Worm (Caenorhabditis elegans) whole organism, early embryonic: ENCODE results near the gene rab-3.

ENCODE experiments used
- B0310.2 ChIP-seq: sonication (generic microtip); optimal IDR thresholded peaks from 2 replicates; lab custom pipeline; 2016; ENCODE audit warnings: mild to moderate bottlenecking, missing genetic modification characterization, missing compliant biosample characterization
- F13C5.2 ChIP-seq: sonication (generic microtip); optimal IDR thresholded peaks from 2 replicates; lab custom pipeline; 2017; ENCODE audit warnings: mild to moderate bottlenecking, missing genetic modification characterization, inconsistent platforms, missing compliant biosample characterization
- aly-1 ChIP-seq: sonication (generic microtip); optimal IDR thresholded peaks from 2 replicates; lab custom pipeline; 2016; ENCODE audit warnings: missing genetic modification characterization, missing compliant biosample characterization
- ama-1 ChIP-seq: fragments of 150-350 bp; optimal IDR thresholded peaks from 2 replicates; lab custom pipeline; 2014
- ceh-13 ChIP-seq: fragments of 200-800 bp; sonication (Bioruptor generic); optimal IDR thresholded peaks from 2 replicates; lab custom pipeline; 2018; ENCODE audit warnings: mild to moderate bottlenecking, missing genetic modification characterization, missing compliant biosample characterization
- ceh-36 ChIP-seq: sonication (generic microtip); optimal IDR thresholded peaks from 2 replicates; lab custom pipeline; 2016; ENCODE audit warnings: missing genetic modification characterization, inconsistent platforms, missing compliant biosample characterization
- ets-7 ChIP-seq: sonication (generic microtip); optimal IDR thresholded peaks from 2 replicates; lab custom pipeline; 2016; ENCODE audit warnings: missing genotype, missing genetic modification characterization, missing compliant biosample characterization
- flt-1 ChIP-seq: fragments of 200-800 bp; sonication (Bioruptor generic); IDR thresholded peaks from 2 replicates; pipeline ENCODE4 v1.3.6; 2022; ENCODE audit warnings: missing genetic modification characterization, missing compliant biosample characterization
- hmbx-1 ChIP-seq: sonication (generic microtip); optimal IDR thresholded peaks from 2 replicates; lab custom pipeline; 2016; ENCODE audit warnings: mild to moderate bottlenecking, missing genetic modification characterization, missing compliant biosample characterization
- hmg-4 ChIP-seq: fragments of 200-800 bp; sonication (Bioruptor generic); optimal IDR thresholded peaks from 2 replicates; lab custom pipeline; 2018; ENCODE audit warnings: mild to moderate bottlenecking, missing genetic modification characterization, missing compliant biosample characterization
- hnd-1 ChIP-seq: sonication (generic microtip); optimal IDR thresholded peaks from 2 replicates; lab custom pipeline; 2016; ENCODE audit warnings: missing genetic modification characterization, missing compliant biosample characterization
- pes-1 ChIP-seq: fragments of 200-800 bp; sonication (Bioruptor generic); IDR thresholded peaks from 2 replicates; pipeline ENCODE4 v1.3.6; 2022; ENCODE audit warnings: missing genetic modification reagents, missing genetic modification characterization, missing compliant biosample characterization
- scrt-1 ChIP-seq: fragments of 200-800 bp; sonication (Bioruptor generic); IDR thresholded peaks from 2 replicates; pipeline ENCODE4 v1.3.6; 2022; ENCODE audit warnings: missing genetic modification characterization, missing compliant biosample characterization
- sea-1 ChIP-seq: fragments of 200-800 bp; sonication (Bioruptor generic); conservative IDR thresholded peaks from 2 replicates; pipeline ENCODE4 v1.3.6; 2022; ENCODE audit warnings: missing genetic modification characterization, missing compliant biosample characterization
- tbx-11 ChIP-seq: fragments of 200-800 bp; sonication (Bioruptor generic); IDR thresholded peaks from 2 replicates; pipeline ENCODE4 v1.3.6; 2022; ENCODE audit warnings: missing genetic modification characterization, missing compliant biosample characterization
- tbx-37 ChIP-seq: fragments of 200-800 bp; sonication (Bioruptor generic); conservative IDR thresholded peaks from 2 replicates; pipeline ENCODE4 v1.3.6; 2022; ENCODE audit warnings: missing genetic modification reagents, missing genetic modification characterization, missing compliant biosample characterization
- tra-4 ChIP-seq: sonication (generic microtip); optimal IDR thresholded peaks from 2 replicates; lab custom pipeline; 2017; ENCODE audit warnings: missing genetic modification characterization, missing compliant biosample characterization

Gene rab-3

ce11 chrII:5754168-5754567, 26.5 kb upstream of the rab-3 start, which contains the start of gene F10C1.8:
Gene F10C1.8, plus strand, starts transcription at chrII:5754468.
- no peak for TF ChIP-seq tra-4 (tag; lab: Kevin White, UChicago)
- TF ChIP-seq pes-1 (GFP tag; lab: Robert Waterston, UW), result no peak
- TF ChIP-seq ceh-36 (tag; lab: Kevin White, UChicago), result no peak
- TF ChIP-seq ceh-13 (GFP tag; lab: Kevin White, UChicago), result no peak
- TF ChIP-seq hmbx-1 (tag; lab: Kevin White, UChicago), result no peak
- TF ChIP-seq tbx-11 (GFP tag; lab: Robert Waterston, UW), result no peak
- TF ChIP-seq aly-1 (tag; lab: Kevin White, UChicago), result no peak
- TF ChIP-seq ets-7, result no peak
- no peak for TF ChIP-seq flt-1 (GFP tag; lab: Robert Waterston, UW)
- TF ChIP-seq tbx-37, result no peak
- TF ChIP-seq sea-1 (GFP tag; lab: Robert Waterston, UW), result no peak
- TF ChIP-seq hnd-1 (tag; lab: Kevin White, UChicago), result no peak

ce11 chrII:5751353-5751752, 23.7 kb upstream of the rab-3 start:
- TF ChIP-seq flt-1 (GFP tag; lab: Robert Waterston, UW), result no peak
- TF ChIP-seq ets-7, result no peak

- TF ChIP-seq pes-1 (GFP tag; lab: Robert Waterston, UW) (no peak), F13C5.2 (tag; lab: Kevin White, UChicago) (no peak), ceh-36 (tag; lab: Kevin White, UChicago) (no peak), hmbx-1 (tag; lab: Kevin White, UChicago) (no peak)
Measured at ce11 chrII:5749733-5750238, 22.1 kb upstream of the rab-3 start, which contains the start of gene ifb-2. Gene ifb-2, plus strand, starts transcription at chrII:5750188.

- no peak for TF ChIP-seq tbx-11 (GFP tag; lab: Robert Waterston, UW)
- no peak for TF ChIP-seq ceh-13 (GFP tag; lab: Kevin White, UChicago)
- no peak for TF ChIP-seq ceh-36 (tag; lab: Kevin White, UChicago)
- no peak for TF ChIP-seq ets-7
- TF ChIP-seq ama-1 (lab: Kevin White, UChicago), result no peak
- no peak for TF ChIP-seq sea-1 (GFP tag; lab: Robert Waterston, UW)
- no peak for TF ChIP-seq scrt-1
- no peak for TF ChIP-seq tra-4 (tag; lab: Kevin White, UChicago)
- no peak for TF ChIP-seq aly-1 (tag; lab: Kevin White, UChicago)
- no peak for TF ChIP-seq flt-1 (GFP tag; lab: Robert Waterston, UW)
- no peak for TF ChIP-seq hnd-1 (tag; lab: Kevin White, UChicago)
- TF ChIP-seq tbx-37, result no peak
- no peak for TF ChIP-seq pes-1 (GFP tag; lab: Robert Waterston, UW)
- no peak for TF ChIP-seq hmbx-1 (tag; lab: Kevin White, UChicago)
- no peak for TF ChIP-seq B0310.2 (tag; lab: Kevin White, UChicago)
- TF ChIP-seq hmg-4 (GFP tag; lab: Kevin White, UChicago), result no peak
- no peak for TF ChIP-seq F13C5.2 (tag; lab: Kevin White, UChicago)
Measured at ce11 chrII:5748395-5748794, 20.7 kb upstream of the rab-3 start.

ce11 chrII:5747312-5747711, 19.7 kb upstream of the rab-3 start:
- TF ChIP-seq hnd-1 (tag; lab: Kevin White, UChicago), result no peak

ce11 chrII:5745088-5745487, 17.4 kb upstream of the rab-3 start, which contains the start of gene F10C1.9:
Gene F10C1.9, minus strand, starts transcription at chrII:5745284.
- TF ChIP-seq sea-1 (GFP tag; lab: Robert Waterston, UW), result no peak

ce11 chrII:5744342-5744741, 16.7 kb upstream of the rab-3 start:
- TF ChIP-seq tra-4 (tag; lab: Kevin White, UChicago) (no peak), sea-1 (GFP tag; lab: Robert Waterston, UW) (no peak), aly-1 (tag; lab: Kevin White, UChicago) (no peak), B0310.2 (tag; lab: Kevin White, UChicago) (no peak), hnd-1 (tag; lab: Kevin White, UChicago) (no peak), ceh-13 (GFP tag; lab: Kevin White, UChicago) (no peak), tbx-11 (GFP tag; lab: Robert Waterston, UW) (no peak), flt-1 (GFP tag; lab: Robert Waterston, UW) (no peak), hmbx-1 (tag; lab: Kevin White, UChicago) (no peak), tbx-37 (no peak), ceh-36 (tag; lab: Kevin White, UChicago) (no peak)

ce11 chrII:5742767-5743166, 15.1 kb upstream of the rab-3 start:
- TF ChIP-seq tbx-37, result no peak
- TF ChIP-seq tbx-11 (GFP tag; lab: Robert Waterston, UW), result no peak
- no peak for TF ChIP-seq sea-1 (GFP tag; lab: Robert Waterston, UW)
- TF ChIP-seq ama-1 (lab: Kevin White, UChicago), result no peak
- TF ChIP-seq hmg-4 (GFP tag; lab: Kevin White, UChicago), result no peak
- no peak for TF ChIP-seq F13C5.2 (tag; lab: Kevin White, UChicago)
- no peak for TF ChIP-seq B0310.2 (tag; lab: Kevin White, UChicago)
- TF ChIP-seq ceh-36 (tag; lab: Kevin White, UChicago), result no peak
- no peak for TF ChIP-seq ets-7
- no peak for TF ChIP-seq hnd-1 (tag; lab: Kevin White, UChicago)
